Fruit fly (Drosophila melanogaster) whole organism, embryonic: ENCODE data around the gene Kaz-m1.
A peak's percentile ranks its signal among the peaks of the same experiment; 100 is the strongest.

Source experiments
- Asciz ChIP-seq: fragments of 200-800 bp; sonication (Bioruptor generic); optimal IDR thresholded peaks from 2 replicates; lab custom pipeline; 2017; ENCODE audit warnings: missing biosample characterization, mild to moderate bottlenecking, missing genetic modification characterization, missing genetic modification reagents
- Atf6 ChIP-seq: fragments of 200-800 bp; sonication (Bioruptor generic); IDR thresholded peaks from 2 replicates; pipeline ENCODE4 v1.3.6; 2022; ENCODE audit warnings: missing biosample characterization, missing genetic modification characterization
- BtbVII ChIP-seq: fragments of 200-800 bp; sonication (Bioruptor generic); optimal IDR thresholded peaks from 3 replicates; lab custom pipeline; 2017; ENCODE audit warnings: missing biosample characterization, mild to moderate bottlenecking, missing genetic modification characterization
- C15 ChIP-seq: fragments of 200-800 bp; sonication (Bioruptor generic); IDR thresholded peaks from 3 replicates; pipeline ENCODE4 v1.3.6; 2022; ENCODE audit warnings: missing biosample characterization, missing genetic modification characterization
- CG10366 ChIP-seq: fragments of 200-800 bp; sonication (Bioruptor generic); IDR thresholded peaks from 2 replicates; pipeline ENCODE4 v1.3.6; 2022; ENCODE audit warnings: missing biosample characterization, missing genetic modification characterization
- CG10462 ChIP-seq: fragments of 200-800 bp; sonication (Bioruptor generic); optimal IDR thresholded peaks from 2 replicates; lab custom pipeline; 2016; ENCODE audit warnings: missing biosample characterization, missing genetic modification characterization
- CG10543 ChIP-seq: fragments of 200-800 bp; sonication (Bioruptor generic); optimal IDR thresholded peaks from 3 replicates; lab custom pipeline; 2017; ENCODE audit warnings: missing biosample characterization, mild to moderate bottlenecking, missing genetic modification characterization, moderate library complexity
- CG11093 ChIP-seq: fragments of 200-800 bp; sonication (Bioruptor generic); IDR thresholded peaks from 3 replicates; pipeline ENCODE4 v1.3.6; 2022; ENCODE audit warnings: missing biosample characterization, missing genetic modification characterization
- CG11456 ChIP-seq: fragments of 200-800 bp; sonication (Bioruptor generic); IDR thresholded peaks from 3 replicates; pipeline ENCODE4 v1.3.6; 2022; ENCODE audit warnings: missing biosample characterization, missing genetic modification characterization
- CG11560 ChIP-seq: fragments of 200-800 bp; sonication (Bioruptor generic); IDR thresholded peaks from 3 replicates; pipeline ENCODE4 v1.3.6; 2022; ENCODE audit warnings: missing biosample characterization, missing genetic modification characterization
- CG17361 ChIP-seq: fragments of 200-800 bp; sonication (Bioruptor generic); IDR thresholded peaks from 3 replicates; pipeline ENCODE4 v1.3.6; 2022; ENCODE audit warnings: missing biosample characterization, missing genetic modification characterization
- CG17802 ChIP-seq: fragments of 200-800 bp; sonication (Bioruptor generic); optimal IDR thresholded peaks from 2 replicates; lab custom pipeline; 2018; ENCODE audit warnings: missing biosample characterization, mild to moderate bottlenecking, missing genetic modification characterization, moderate library complexity
- CG18011 ChIP-seq: fragments of 200-800 bp; sonication (Bioruptor generic); optimal IDR thresholded peaks from 2 replicates; lab custom pipeline; 2017; ENCODE audit warnings: missing biosample characterization, missing genetic modification characterization, mild to moderate bottlenecking, moderate library complexity, missing genotype
- CG1832 ChIP-seq: fragments of 200-800 bp; sonication (Bioruptor generic); optimal IDR thresholded peaks from 2 replicates; lab custom pipeline; 2017; ENCODE audit warnings: missing biosample characterization, mild to moderate bottlenecking, missing genetic modification characterization, inconsistent platforms
- CG18476 ChIP-seq: fragments of 200-800 bp; sonication (Bioruptor generic); optimal IDR thresholded peaks from 2 replicates; lab custom pipeline; 2016; ENCODE audit warnings: missing biosample characterization, mild to moderate bottlenecking, missing genetic modification characterization
- CG2120 ChIP-seq: fragments of 200-800 bp; sonication (Bioruptor generic); optimal IDR thresholded peaks from 3 replicates; lab custom pipeline; 2016; ENCODE audit warnings: missing biosample characterization, missing genetic modification characterization
- CG30403 ChIP-seq: fragments of 200-800 bp; sonication (Bioruptor generic); optimal IDR thresholded peaks from 3 replicates; lab custom pipeline; 2016; ENCODE audit warnings: missing biosample characterization, missing genetic modification characterization
- CG4282 ChIP-seq: fragments of 200-800 bp; sonication (Bioruptor generic); optimal IDR thresholded peaks from 2 replicates; lab custom pipeline; 2016; ENCODE audit warnings: missing biosample characterization, missing genetic modification characterization
- CG6765 ChIP-seq: fragments of 200-800 bp; sonication (Bioruptor generic); optimal IDR thresholded peaks from 3 replicates; lab custom pipeline; 2017; ENCODE audit warnings: missing biosample characterization, mild to moderate bottlenecking, missing genetic modification characterization
- CG8281 ChIP-seq: fragments of 200-800 bp; sonication (Bioruptor generic); optimal IDR thresholded peaks from 2 replicates; lab custom pipeline; 2018; ENCODE audit warnings: missing biosample characterization, mild to moderate bottlenecking, missing genetic modification characterization, moderate library complexity
- Dek ChIP-seq: fragments of 200-800 bp; sonication (Bioruptor generic); optimal IDR thresholded peaks from 3 replicates; lab custom pipeline; 2019; ENCODE audit warnings: missing biosample characterization, mild to moderate bottlenecking, missing genetic modification characterization, moderate library complexity
- Fer1 ChIP-seq: fragments of 200-800 bp; sonication (Bioruptor generic); optimal IDR thresholded peaks from 2 replicates; lab custom pipeline; 2017; ENCODE audit warnings: missing biosample characterization, mild to moderate bottlenecking, missing genetic modification characterization
- HLH54F ChIP-seq: fragments of 200-800 bp; sonication (Bioruptor generic); optimal IDR thresholded peaks from 3 replicates; lab custom pipeline; 2016; ENCODE audit warnings: missing biosample characterization, missing genetic modification characterization
- NC2β ChIP-seq: fragments of 200-800 bp; sonication (Bioruptor generic); optimal IDR thresholded peaks from 2 replicates; lab custom pipeline; 2016; ENCODE audit warnings: missing biosample characterization, missing genetic modification characterization
- Poxn ChIP-seq: fragments of 200-800 bp; sonication (Bioruptor generic); IDR thresholded peaks from 2 replicates; pipeline ENCODE4 v1.3.6; 2022; ENCODE audit warnings: missing biosample characterization, missing genetic modification characterization
- abd-A ChIP-seq: fragments of 200-800 bp; sonication (Bioruptor generic); optimal IDR thresholded peaks from 3 replicates; lab custom pipeline; 2019; ENCODE audit warnings: missing biosample characterization, mild to moderate bottlenecking, missing genetic modification characterization, moderate library complexity
- ara ChIP-seq: fragments of 200-800 bp; sonication (Bioruptor generic); IDR thresholded peaks from 2 replicates; pipeline ENCODE4 v1.3.6; 2022; ENCODE audit warnings: missing biosample characterization, missing genetic modification characterization
- ase ChIP-seq: fragments of 200-800 bp; sonication (Bioruptor generic); IDR thresholded peaks from 3 replicates; pipeline ENCODE4 v1.3.6; 2022; ENCODE audit warnings: missing biosample characterization, missing genetic modification characterization
- bcd ChIP-seq: fragments of 200-800 bp; sonication (Bioruptor generic); optimal IDR thresholded peaks from 2 replicates; lab custom pipeline; 2017; ENCODE audit warnings: missing biosample characterization, mild to moderate bottlenecking, missing genetic modification characterization
- cad ChIP-seq: fragments of >200 bp; optimal IDR thresholded peaks from 2 replicates; lab custom pipeline; 2017; ENCODE audit warnings: missing biosample characterization, missing genetic modification characterization
- crol ChIP-seq: fragments of 200-800 bp; sonication (Bioruptor generic); IDR thresholded peaks from 2 replicates; pipeline ENCODE4 v1.3.6; 2022; ENCODE audit warnings: missing biosample characterization, missing genetic modification characterization
- dan ChIP-seq: fragments of 200-800 bp; sonication (Bioruptor generic); IDR thresholded peaks from 2 replicates; pipeline ENCODE4 v1.3.6; 2022; ENCODE audit warnings: missing biosample characterization, missing genetic modification characterization
- dmrt11E ChIP-seq: fragments of 200-800 bp; sonication (Bioruptor generic); optimal IDR thresholded peaks from 3 replicates; lab custom pipeline; 2018; ENCODE audit warnings: missing biosample characterization, mild to moderate bottlenecking, missing genetic modification characterization, moderate library complexity
- en ChIP-seq: fragments of 200-800 bp; sonication (Bioruptor generic); optimal IDR thresholded peaks from 2 replicates; lab custom pipeline; 2016; ENCODE audit warnings: missing biosample characterization, missing genetic modification characterization
- eve ChIP-seq, 2 experiments: fragments of >200 bp; optimal IDR thresholded peaks; 2 replicates each; lab custom pipeline; 2017; ENCODE audit warnings: missing biosample characterization in 2 of 2, missing genetic modification characterization in 2 of 2
- gce ChIP-seq: fragments of 200-800 bp; sonication (Bioruptor generic); IDR thresholded peaks from 3 replicates; pipeline ENCODE4 v1.3.6; 2022; ENCODE audit warnings: missing biosample characterization, missing genetic modification characterization
- grn ChIP-seq: fragments of 200-800 bp; sonication (Bioruptor generic); optimal IDR thresholded peaks from 3 replicates; lab custom pipeline; 2017; ENCODE audit warnings: missing biosample characterization, missing genetic modification characterization
- hbn ChIP-seq: fragments of 200-800 bp; sonication (Bioruptor generic); IDR thresholded peaks from 2 replicates; pipeline ENCODE4 v1.3.6; 2022; ENCODE audit warnings: missing biosample characterization, missing genetic modification characterization; ENCODE audit not compliant: partially characterized antibody
- kni ChIP-seq: fragments of 200-800 bp; sonication (Bioruptor generic); optimal IDR thresholded peaks from 3 replicates; lab custom pipeline; 2017; ENCODE audit warnings: mild to moderate bottlenecking, missing biosample characterization, missing genetic modification reagents, missing genetic modification characterization
- lbe ChIP-seq: fragments of 200-800 bp; sonication (Bioruptor generic); optimal IDR thresholded peaks from 2 replicates; lab custom pipeline; 2016; ENCODE audit warnings: missing biosample characterization, mild to moderate bottlenecking, missing genetic modification characterization
- mam ChIP-seq: fragments of 200-800 bp; sonication (Bioruptor generic); optimal IDR thresholded peaks from 3 replicates; lab custom pipeline; 2016; ENCODE audit warnings: missing biosample characterization, missing genetic modification characterization
- nerfin-2 ChIP-seq: fragments of 200-800 bp; sonication (Bioruptor generic); IDR thresholded peaks from 2 replicates; pipeline ENCODE4 v1.3.6; 2022; ENCODE audit warnings: missing biosample characterization, missing genetic modification characterization; ENCODE audit not compliant: partially characterized antibody
- sens ChIP-seq: fragments of 200-800 bp; sonication (Bioruptor generic); peaks from one replicate; lab custom pipeline; 2016; ENCODE audit warnings: missing biosample characterization, missing genetic modification characterization
- shn ChIP-seq: fragments of 200-800 bp; sonication (Bioruptor generic); optimal IDR thresholded peaks from 3 replicates; lab custom pipeline; 2016; ENCODE audit warnings: missing biosample characterization, missing genetic modification characterization
- slou ChIP-seq: fragments of 200-800 bp; sonication (Bioruptor generic); optimal IDR thresholded peaks from 3 replicates; lab custom pipeline; 2016; ENCODE audit warnings: missing biosample characterization, missing genetic modification characterization
- tgo ChIP-seq: fragments of 200-800 bp; sonication (Bioruptor generic); IDR thresholded peaks from 3 replicates; pipeline ENCODE4 v1.3.6; 2022; ENCODE audit warnings: missing biosample characterization, missing genetic modification characterization
- tin ChIP-seq: fragments of 200-800 bp; sonication (Bioruptor generic); optimal IDR thresholded peaks from 3 replicates; lab custom pipeline; 2016; ENCODE audit warnings: missing biosample characterization, missing genetic modification characterization
- toy ChIP-seq: fragments of 200-800 bp; sonication (Bioruptor generic); IDR thresholded peaks from 2 replicates; pipeline ENCODE4 v1.3.6; 2022; ENCODE audit warnings: missing biosample characterization, missing genetic modification characterization
- ttk ChIP-seq: fragments of 200-800 bp; sonication (Bioruptor generic); IDR thresholded peaks from 2 replicates; pipeline ENCODE4 v2.1.2; 2022; ENCODE audit warnings: missing biosample characterization, missing genetic modification characterization

Gene Kaz-m1

DNA sequence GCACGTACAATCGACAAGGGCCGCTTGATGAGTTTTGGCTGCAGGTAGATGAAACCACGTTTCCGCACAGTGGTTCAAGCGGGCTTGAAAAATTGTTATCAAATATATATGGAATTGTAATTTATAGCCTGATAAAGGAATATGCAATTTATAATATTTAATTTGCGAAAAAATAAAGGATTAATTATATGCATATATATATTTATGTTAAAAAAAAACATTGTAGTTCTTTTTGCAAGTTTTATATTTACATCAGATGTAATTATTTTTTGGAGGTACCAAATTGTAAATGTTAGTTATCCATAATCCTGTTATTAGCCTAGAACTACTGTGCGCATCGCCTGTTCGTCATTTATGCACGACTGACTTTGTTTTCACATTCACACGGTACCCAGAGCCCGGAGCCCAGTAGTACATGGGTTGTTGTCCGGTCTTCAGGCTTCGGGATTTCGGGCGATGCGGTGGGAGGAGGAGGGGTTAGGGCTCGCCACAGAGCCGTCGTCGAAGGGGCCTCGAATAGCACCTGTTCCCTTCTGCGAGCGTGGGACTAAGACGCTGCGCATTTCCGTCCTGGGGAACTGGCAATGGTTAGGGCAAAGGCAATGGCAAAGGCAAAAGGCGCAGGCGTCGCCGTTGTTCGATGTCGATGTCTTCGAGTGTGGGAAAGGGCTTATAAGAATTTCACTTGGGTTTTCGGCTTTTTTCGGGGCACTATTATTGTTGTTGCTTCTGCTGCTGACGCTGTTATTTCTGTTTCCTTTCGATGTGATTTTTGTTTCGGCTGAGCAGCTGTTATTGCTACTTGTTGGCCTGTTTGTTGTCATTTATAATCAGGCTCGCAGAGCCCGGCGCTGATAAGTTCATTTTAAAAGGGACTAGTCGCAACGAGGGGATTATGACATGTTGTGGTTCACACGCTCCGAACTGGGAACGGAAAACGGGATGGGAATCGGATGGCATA is 3.5 kb downstream of the Kaz-m1 start (continued):
- TF ChIP-seq tin (peak; percentile 70), bcd (GFP tag; lab: Kevin White, UChicago) (peak; percentile 62), CG1832 (GFP tag; lab: Kevin White, UChicago) (no peak), BtbVII (peak; percentile 23), CG2120 (GFP tag; lab: Kevin White, UChicago) (no peak), shn (GFP tag; lab: Kevin White, UChicago) (no peak), CG17361 (GFP tag; lab: Robert Waterston, UW) (peak; percentile 96), Dek (tag; lab: Kevin White, UChicago) (peak; percentile 36), CG8281 (tag; lab: Kevin White, UChicago) (peak; percentile 47), CG11560 (tag; lab: Robert Waterston, UW) (no peak), toy (GFP tag; lab: Robert Waterston, UW) (no peak), mam (no peak), CG10366 (GFP tag; lab: Robert Waterston, UW) (peak; percentile 34), CG17802 (tag; lab: Kevin White, UChicago) (peak; percentile 10), abd-A (tag; lab: Kevin White, UChicago) (no peak), ttk (GFP tag; lab: Robert Waterston, UW) (peak; percentile 73), dan (GFP tag; lab: Robert Waterston, UW) (0 out of 2 replicates have a peak, but pooled peaks have one; percentile 61), eve (GFP tag; optimal IDR thresholded peaks at IDR 0.05; lab: Kevin White, UChicago) (no peak), Poxn (GFP tag; lab: Robert Waterston, UW) (no peak), ara (GFP tag; lab: Robert Waterston, UW) (peak; percentile 76; the same call in 1 of the 2 replicates), grn (GFP tag; lab: Kevin White, UChicago) (no peak), gce (0 out of 3 replicates have a peak, but pooled peaks have one; percentile 44), CG10462 (peak; percentile 72), tgo (GFP tag; lab: Robert Waterston, UW) (peak; percentile 61; the same call in 2 of the 3 replicates), nerfin-2 (GFP tag; lab: Robert Waterston, UW) (no peak), CG10543 (GFP tag; lab: Kevin White, UChicago) (no peak), CG11093 (GFP tag; lab: Robert Waterston, UW) (0 out of 3 replicates have a peak, but pooled peaks have one; percentile 30), HLH54F (no peak), Fer1 (peak; percentile 24), sens (peak; percentile 89), CG30403 (GFP tag; lab: Kevin White, UChicago) (peak; percentile 80), C15 (GFP tag; lab: Robert Waterston, UW) (no peak), CG11456 (GFP tag; lab: Robert Waterston, UW) (no peak), en (GFP tag; lab: Kevin White, UChicago) (no peak), CG18476 (peak; percentile 88), dmrt11E (peak; percentile 99), Asciz (GFP tag; lab: Kevin White, UChicago) (peak; percentile 81), cad (GFP tag; lab: Kevin White, UChicago) (no peak), crol (peak; percentile 94), CG4282 (GFP tag; lab: Kevin White, UChicago) (peak; percentile 66), Atf6 (GFP tag; lab: Robert Waterston, UW) (no peak), NC2β (no peak), hbn (no peak), CG6765 (GFP tag; lab: Kevin White, UChicago) (no peak), lbe (GFP tag; lab: Kevin White, UChicago) (peak; percentile 72), kni (GFP tag; lab: Kevin White, UChicago) (peak; percentile 65), slou (GFP tag; lab: Kevin White, UChicago) (peak; percentile 1), CG18011 (GFP tag; lab: Kevin White, UChicago) (no peak), ase (GFP tag; lab: Robert Waterston, UW) (no peak)
